Worm (Caenorhabditis elegans): ENCODE results near the gene kars-1.
"Not testable (repeated sequence)": the region's sequence is repeated elsewhere in the genome, so short reads cannot be mapped to it uniquely, and the experiment has no call there.

Gene kars-1

ce11 chrII:7095970-7096369 lies 23.8 kb upstream of the kars-1 start:
- TF ChIP-seq elt-1 (tag; optimal IDR thresholded peaks at IDR 0.05; ENCODE audit: borderline replicate concordance, insufficient read depth), result no peak
- no peak for TF ChIP-seq ceh-43 (GFP tag; optimal IDR thresholded peaks at IDR 0.05)
- no peak for TF ChIP-seq snpc-4 (tag; optimal IDR thresholded peaks at IDR 0.05)
- no peak for TF ChIP-seq lsy-2 (tag; optimal IDR thresholded peaks at IDR 0.05)
- TF ChIP-seq ham-2 (GFP tag; optimal IDR thresholded peaks at IDR 0.05), result no peak
- no peak for TF ChIP-seq bed-3 (GFP tag; optimal IDR thresholded peaks at IDR 0.05)
- TF ChIP-seq cnd-1 (tag; optimal IDR thresholded peaks at IDR 0.05), result no peak
- TF ChIP-seq pha-4 (tag; optimal IDR thresholded peaks at IDR 0.05), result no peak
- no peak for TF ChIP-seq ces-1 (GFP tag; optimal IDR thresholded peaks at IDR 0.05)
- no peak for TF ChIP-seq nhr-2 (tag; optimal IDR thresholded peaks at IDR 0.05)
- no peak for TF ChIP-seq sptf-1 (tag; optimal IDR thresholded peaks at IDR 0.05)
- TF ChIP-seq sem-2 (GFP tag; optimal IDR thresholded peaks at IDR 0.05), result no peak
- TF ChIP-seq ztf-11 (tag; optimal IDR thresholded peaks at IDR 0.05), result no peak
- no peak for TF ChIP-seq nhr-28 (tag; optimal IDR thresholded peaks at IDR 0.05)
- no peak for TF ChIP-seq mab-5 (tag; optimal IDR thresholded peaks at IDR 0.05)

ce11 chrII:7093339-7093821 lies 21.2 kb upstream of the kars-1 start, which contains the start of gene T02G5.3:
Gene T02G5.3 (plus strand): TSS chrII:7093389.
- no peak for TF ChIP-seq ceh-39 (tag; optimal IDR thresholded peaks at IDR 0.05)
- TF ChIP-seq nhr-237 (tag; optimal IDR thresholded peaks at IDR 0.05), result no peak
- TF ChIP-seq bed-3 (GFP tag; optimal IDR thresholded peaks at IDR 0.05), result no peak
- TF ChIP-seq ceh-83 (GFP tag; optimal IDR thresholded peaks at IDR 0.05), result no peak
- no peak for TF ChIP-seq M03D4.4 (tag; optimal IDR thresholded peaks at IDR 0.05)
- TF ChIP-seq elt-3 (tag; optimal IDR thresholded peaks at IDR 0.05), result no peak
- no peak for TF ChIP-seq nhr-12 (tag; optimal IDR thresholded peaks at IDR 0.05)
- TF ChIP-seq zip-8 (tag; optimal IDR thresholded peaks at IDR 0.05), result no peak
- no peak for TF ChIP-seq unc-120 (tag; optimal IDR thresholded peaks at IDR 0.05; ENCODE audit: poor library complexity, severe bottlenecking)
- no peak for TF ChIP-seq flh-1 (GFP tag; optimal IDR thresholded peaks at IDR 0.05)
- TF ChIP-seq lsy-2 (tag; optimal IDR thresholded peaks at IDR 0.05), result no peak
- no peak for TF ChIP-seq mab-5 (tag; optimal IDR thresholded peaks at IDR 0.05)
- TF ChIP-seq unc-62 (GFP tag; optimal IDR thresholded peaks at IDR 0.05), result no peak
- TF ChIP-seq sem-2 (GFP tag; optimal IDR thresholded peaks at IDR 0.05), result no peak
- no peak for TF ChIP-seq hlh-1 (tag; optimal IDR thresholded peaks at IDR 0.05)
- no peak for TF ChIP-seq elt-1 (tag; optimal IDR thresholded peaks at IDR 0.05; ENCODE audit: borderline replicate concordance, insufficient read depth)
- TF ChIP-seq nhr-2 (tag; optimal IDR thresholded peaks at IDR 0.05), result no peak
- no peak for TF ChIP-seq ztf-11 (tag; optimal IDR thresholded peaks at IDR 0.05)
- no peak for TF ChIP-seq ceh-43 (GFP tag; optimal IDR thresholded peaks at IDR 0.05)
- no peak for TF ChIP-seq lin-13 (tag; optimal IDR thresholded peaks at IDR 0.05)

ce11 chrII:7090852-7091251 lies 18.6 kb upstream of the kars-1 start:
- TF ChIP-seq lsy-2 (tag; optimal IDR thresholded peaks at IDR 0.05) (no peak), elt-3 (tag; optimal IDR thresholded peaks at IDR 0.05) (no peak), nhr-2 (tag; optimal IDR thresholded peaks at IDR 0.05) (peak; percentile 78), tbx-8 (GFP tag; optimal IDR thresholded peaks at IDR 0.05) (no peak), nhr-237 (tag; optimal IDR thresholded peaks at IDR 0.05) (no peak), cnd-1 (tag; optimal IDR thresholded peaks at IDR 0.05) (peak; percentile 21), flh-1 (GFP tag; optimal IDR thresholded peaks at IDR 0.05) (no peak), zip-8 (tag; optimal IDR thresholded peaks at IDR 0.05) (peak; percentile 93), mab-5 (tag; optimal IDR thresholded peaks at IDR 0.05) (no peak), elt-1 (tag; optimal IDR thresholded peaks at IDR 0.05; ENCODE audit: borderline replicate concordance, insufficient read depth) (no peak)

ce11 chrII:7090085-7090484 lies 17.9 kb upstream of the kars-1 start:
- TF ChIP-seq ceh-39 (tag; optimal IDR thresholded peaks at IDR 0.05) (no peak), ces-1 (GFP tag; optimal IDR thresholded peaks at IDR 0.05) (peak; percentile 9)

- not testable (repeated sequence) for TF ChIP-seq ceh-83 (GFP tag; optimal IDR thresholded peaks at IDR 0.05); mab-5 (tag; optimal IDR thresholded peaks at IDR 0.05); hlh-1 (tag; optimal IDR thresholded peaks at IDR 0.05)
Measured at ce11 chrII:7084021-7084420, 11.8 kb upstream of the kars-1 start, which contains the start of the genes T02G5.14 and T02G5.15. Gene T02G5.14 (plus strand): TSS chrII:7084321. Gene T02G5.15 (plus strand): TSS chrII:7084321.
